Worm (Caenorhabditis elegans) whole organism, L1 larva: Measurements from ENCODE around the gene fbxa-199.

Experiments used
- lin-15B ChIP-seq: fragments of 150-350 bp; sonication (generic microtip); optimal IDR thresholded peaks from 3 replicates; lab custom pipeline; 2014; ENCODE audit warnings: missing biosample characterization, missing genetic modification characterization
- mdl-1 ChIP-seq, 2 experiments: fragments of 150-350 bp; optimal IDR thresholded peaks; 2 replicates each; lab custom pipeline; 2014 to 2017; ENCODE audit warnings: missing biosample characterization in 2 of 2, missing genetic modification characterization in 2 of 2, inconsistent platforms in 1 of 2
- nhr-12 ChIP-seq: sonication (generic microtip); optimal IDR thresholded peaks from 2 replicates; lab custom pipeline; 2017; ENCODE audit warnings: missing biosample characterization, missing genetic modification characterization
- nhr-28 ChIP-seq: fragments of 150-350 bp; optimal IDR thresholded peaks from 2 replicates; lab custom pipeline; 2014; ENCODE audit warnings: missing biosample characterization, missing genetic modification characterization
- pag-3 ChIP-seq: sonication (generic microtip); optimal IDR thresholded peaks from 2 replicates; lab custom pipeline; 2017; ENCODE audit warnings: missing genetic modification characterization, mild to moderate bottlenecking, missing compliant biosample characterization, antibody characterized with exemption, borderline replicate concordance; ENCODE audit not compliant: insufficient read depth

ce11 chrV:15448408-15448807 lies 49.8 kb upstream of the fbxa-199 start, which contains the start of gene T26H5.4:
- TF ChIP-seq pag-3 (tag; lab: Kevin White, UChicago) (no peak), nhr-28 (no peak), lin-15B (tag; lab: Kevin White, UChicago) (no peak), mdl-1 (tag; optimal IDR thresholded peaks at IDR 0.05; lab: Kevin White, UChicago) (no peak), nhr-12 (tag; lab: Kevin White, UChicago) (no peak)
